Worm (Caenorhabditis elegans): ENCODE results near the gene lury-1.

DNA sequence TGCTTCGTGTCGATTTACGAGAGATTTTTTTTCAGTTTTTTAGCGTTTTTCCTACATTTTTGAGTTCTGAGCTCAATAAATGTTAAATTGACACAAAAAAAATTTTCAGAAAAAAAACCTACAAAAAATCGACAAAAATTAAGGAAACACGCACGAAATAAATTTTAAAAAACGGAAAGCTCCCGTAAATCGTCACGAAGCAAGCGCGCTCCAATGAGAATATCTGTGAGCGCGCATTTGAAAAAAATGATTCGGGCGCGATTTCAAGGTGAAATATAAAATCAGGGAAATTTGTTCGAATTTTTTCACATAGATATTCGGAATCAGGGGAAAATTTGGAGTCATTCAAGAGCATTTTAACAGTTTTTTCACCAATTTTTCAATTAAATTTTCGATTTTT, 37.0 kb downstream of the lury-1 start:
- TF ChIP-seq him-1 (tag; optimal IDR thresholded peaks at IDR 0.05) (no peak), W03F9.2 (tag; optimal IDR thresholded peaks at IDR 0.05) (no peak), dao-5 (tag; optimal IDR thresholded peaks at IDR 0.05) (no peak)
